Worm (Caenorhabditis elegans): Measurements from ENCODE around the gene K02A2.5.

ce11 chrII:7393922-7394689 lies 17.7 kb downstream of the K02A2.5 start:
- TF ChIP-seq ref-1 (GFP tag; conservative IDR thresholded peaks at IDR 0.05) (no peak), tab-1 (GFP tag; IDR thresholded peaks at IDR 0.05) (no peak)

Data from whole organism, midembryonic.